Fruit fly (Drosophila melanogaster): ENCODE measurements around the gene CG8925.

- TF ChIP-seq Myc (optimal IDR thresholded peaks at IDR 0.05) (no peak), h (optimal IDR thresholded peaks at IDR 0.05) (no peak), ttk (optimal IDR thresholded peaks at IDR 0.05) (no peak), psq (optimal IDR thresholded peaks at IDR 0.05) (no peak)
Measured at dm6 chr3R:16215319-16215701, 43.5 kb downstream of the CG8925 start.

Measured in Kc167 (cell line).